Worm (Caenorhabditis elegans) whole organism, young adult: ENCODE measurements around the gene mpk-2.

ENCODE experiments used
- B0261.1 ChIP-seq: sonication (generic microtip); optimal IDR thresholded peaks from 2 replicates; lab custom pipeline; 2016; ENCODE audit warnings: mild to moderate bottlenecking, missing genetic modification characterization, moderate library complexity, missing compliant biosample characterization
- B0336.3 ChIP-seq: fragments of 200-800 bp; sonication (Bioruptor generic); IDR thresholded peaks from 2 replicates; pipeline ENCODE4 v1.3.6; 2022; ENCODE audit warnings: missing genetic modification characterization, missing compliant biosample characterization
- C06A6.2 ChIP-seq: fragments of 200-800 bp; sonication (Bioruptor generic); conservative IDR thresholded peaks from 2 replicates; pipeline ENCODE4 v1.3.6; 2022; ENCODE audit warnings: missing genetic modification characterization, missing compliant biosample characterization
- D2030.7 ChIP-seq: fragments of 200-800 bp; sonication (Bioruptor generic); IDR thresholded peaks from 2 replicates; pipeline ENCODE4 v1.3.6; 2022; ENCODE audit warnings: missing genetic modification reagents, missing genetic modification characterization, missing compliant biosample characterization
- F10E7.11 ChIP-seq: sonication (generic microtip); optimal IDR thresholded peaks from 2 replicates; lab custom pipeline; 2017; ENCODE audit warnings: mild to moderate bottlenecking, missing genetic modification characterization, moderate library complexity, missing compliant biosample characterization
- F22D6.2 ChIP-seq: sonication (generic microtip); optimal IDR thresholded peaks from 2 replicates; lab custom pipeline; 2016; ENCODE audit warnings: mild to moderate bottlenecking, missing genetic modification characterization, missing compliant biosample characterization
- F52B5.7 ChIP-seq: sonication (generic microtip); optimal IDR thresholded peaks from 2 replicates; lab custom pipeline; 2016; ENCODE audit warnings: mild to moderate bottlenecking, missing genetic modification characterization, missing compliant biosample characterization
- F57A8.1 ChIP-seq: fragments of 200-800 bp; sonication (Bioruptor generic); optimal IDR thresholded peaks from 2 replicates; lab custom pipeline; 2018; ENCODE audit warnings: mild to moderate bottlenecking, missing genetic modification characterization, moderate library complexity, missing compliant biosample characterization
- F57C9.4 ChIP-seq: sonication (generic microtip); optimal IDR thresholded peaks from 2 replicates; lab custom pipeline; 2017; ENCODE audit warnings: mild to moderate bottlenecking, missing genetic modification characterization, missing compliant biosample characterization
- Y95B8A.8 ChIP-seq: fragments of 200-800 bp; sonication (Bioruptor generic); IDR thresholded peaks from 2 replicates; pipeline ENCODE4 v1.3.6; 2022; ENCODE audit warnings: missing genetic modification reagents, missing genetic modification characterization, missing compliant biosample characterization
- attf-6 ChIP-seq: fragments of 200-800 bp; sonication (Bioruptor generic); IDR thresholded peaks from 2 replicates; pipeline ENCODE4 v1.3.6; 2022; ENCODE audit warnings: missing genetic modification reagents, missing genetic modification characterization, missing compliant biosample characterization
- bed-1 ChIP-seq: fragments of 200-800 bp; sonication (Bioruptor generic); IDR thresholded peaks from 2 replicates; pipeline ENCODE4 v1.3.6; 2022; ENCODE audit warnings: missing genetic modification reagents, missing genetic modification characterization, missing compliant biosample characterization
- cebp-1 ChIP-seq, 2 experiments: fragments of 200-800 bp in 1 of 2; sonication (Bioruptor generic) in 1 of 2; sonication (generic microtip) in 1 of 2; IDR thresholded peaks in 1 of 2; optimal IDR thresholded peaks in 1 of 2; 2 replicates each; pipeline versions ENCODE4 v1.3.6 to Lab custom; 2017 to 2022; ENCODE audit warnings: missing compliant biosample characterization in 2 of 2, missing genetic modification characterization in 2 of 2, mild to moderate bottlenecking in 1 of 2, missing genetic modification reagents in 1 of 2, moderate library complexity in 1 of 2
- die-1 ChIP-seq: sonication (generic microtip); optimal IDR thresholded peaks from 2 replicates; lab custom pipeline; 2016; ENCODE audit warnings: missing genotype, mild to moderate bottlenecking, missing genetic modification characterization, missing compliant biosample characterization
- ekl-4 ChIP-seq: fragments of 200-800 bp; sonication (Bioruptor generic); IDR thresholded peaks from 2 replicates; pipeline ENCODE4 v1.3.6; 2022; ENCODE audit warnings: missing genetic modification reagents, missing genetic modification characterization, missing compliant biosample characterization
- fkh-3 ChIP-seq: sonication (generic microtip); optimal IDR thresholded peaks from 2 replicates; lab custom pipeline; 2016; ENCODE audit warnings: mild to moderate bottlenecking, missing genetic modification characterization, missing compliant biosample characterization
- him-1 ChIP-seq: sonication (generic microtip); optimal IDR thresholded peaks from 2 replicates; lab custom pipeline; 2016; ENCODE audit warnings: missing genotype, missing genetic modification reagents, missing genetic modification characterization, missing compliant biosample characterization
- hmg-20 ChIP-seq: fragments of 200-800 bp; sonication (Bioruptor generic); IDR thresholded peaks from 2 replicates; pipeline ENCODE4 v1.3.6; 2022; ENCODE audit warnings: missing genetic modification reagents, missing genetic modification characterization, missing compliant biosample characterization
- let-607 ChIP-seq, 2 experiments: fragments of 200-800 bp in 1 of 2; sonication (Bioruptor generic) in 1 of 2; sonication (generic microtip) in 1 of 2; optimal IDR thresholded peaks; 2 replicates each; lab custom pipeline; 2016 to 2018; ENCODE audit warnings: mild to moderate bottlenecking in 2 of 2, missing compliant biosample characterization in 2 of 2, missing genetic modification characterization in 2 of 2, moderate library complexity in 2 of 2, missing genotype in 1 of 2
- lin-40 ChIP-seq: sonication (generic microtip); optimal IDR thresholded peaks from 2 replicates; lab custom pipeline; 2016; ENCODE audit warnings: missing genetic modification characterization, mild to moderate bottlenecking, missing compliant biosample characterization, missing genotype, missing genetic modification reagents
- lsy-27 ChIP-seq: sonication (generic microtip); optimal IDR thresholded peaks from 2 replicates; lab custom pipeline; 2017; ENCODE audit warnings: missing genetic modification characterization, mild to moderate bottlenecking, missing compliant biosample characterization, antibody characterized with exemption, missing genotype, borderline replicate concordance; ENCODE audit not compliant: insufficient read depth
- madf-10 ChIP-seq: sonication (generic microtip); optimal IDR thresholded peaks from 2 replicates; lab custom pipeline; 2016; ENCODE audit warnings: mild to moderate bottlenecking, missing genetic modification characterization, missing compliant biosample characterization
- madf-3 ChIP-seq: fragments of 200-800 bp; sonication (Bioruptor generic); IDR thresholded peaks from 2 replicates; pipeline ENCODE4 v1.3.6; 2022; ENCODE audit warnings: missing genetic modification reagents, missing genetic modification characterization, missing compliant biosample characterization
- madf-8 ChIP-seq: fragments of 200-800 bp; sonication (Bioruptor generic); conservative IDR thresholded peaks from 2 replicates; pipeline ENCODE4 v1.3.6; 2022; ENCODE audit warnings: missing genetic modification reagents, missing genetic modification characterization, missing compliant biosample characterization
- nfyb-1 ChIP-seq: fragments of 200-800 bp; sonication (Bioruptor generic); IDR thresholded peaks from 2 replicates; pipeline ENCODE4 v1.3.6; 2022; ENCODE audit warnings: missing genetic modification reagents, missing genetic modification characterization, missing compliant biosample characterization
- nhr-120 ChIP-seq: fragments of 200-800 bp; sonication (Bioruptor generic); IDR thresholded peaks from 2 replicates; pipeline ENCODE4 v1.3.6; 2022; ENCODE audit warnings: missing genetic modification characterization, missing compliant biosample characterization
- nhr-179 ChIP-seq: sonication (generic microtip); optimal IDR thresholded peaks from 2 replicates; lab custom pipeline; 2016; ENCODE audit warnings: mild to moderate bottlenecking, missing genetic modification characterization, missing compliant biosample characterization
- nhr-27 ChIP-seq: fragments of 200-800 bp; sonication (Bioruptor generic); optimal IDR thresholded peaks from 2 replicates; lab custom pipeline; 2018; ENCODE audit warnings: mild to moderate bottlenecking, missing genetic modification characterization, moderate library complexity, missing compliant biosample characterization
- pbrm-1 ChIP-seq: fragments of 200-800 bp; sonication (Bioruptor generic); IDR thresholded peaks from 2 replicates; pipeline ENCODE4 v1.3.6; 2022; ENCODE audit warnings: missing genetic modification reagents, missing genetic modification characterization, missing compliant biosample characterization
- pha-4 ChIP-seq: fragments of 150-350 bp; sonication (generic microtip); optimal IDR thresholded peaks from 2 replicates; lab custom pipeline; 2014; ENCODE audit warnings: missing biosample characterization, missing genetic modification reagents, missing genetic modification characterization
- rcor-1 ChIP-seq: fragments of 200-800 bp; sonication (Bioruptor generic); IDR thresholded peaks from 2 replicates; pipeline ENCODE4 v1.3.6; 2022; ENCODE audit warnings: missing genetic modification reagents, missing genetic modification characterization, missing compliant biosample characterization
- rec-8 ChIP-seq, 2 experiments: sonication (generic microtip); optimal IDR thresholded peaks; 2 replicates each; lab custom pipeline; 2016; ENCODE audit warnings: mild to moderate bottlenecking in 2 of 2, missing genetic modification characterization in 2 of 2, missing genetic modification reagents in 2 of 2, missing genotype in 2 of 2, missing biosample characterization in 1 of 2, missing compliant biosample characterization in 1 of 2, moderate library complexity in 1 of 2
- repo-1 ChIP-seq: sonication (generic microtip); optimal IDR thresholded peaks from 2 replicates; lab custom pipeline; 2017; ENCODE audit warnings: mild to moderate bottlenecking, missing genetic modification characterization, missing compliant biosample characterization
- snpc-3.4 ChIP-seq: sonication (generic microtip); optimal IDR thresholded peaks from 2 replicates; lab custom pipeline; 2017; ENCODE audit warnings: missing genetic modification characterization, mild to moderate bottlenecking, missing compliant biosample characterization, antibody characterized with exemption, moderate library complexity, missing genotype, missing genetic modification reagents
- unc-62 ChIP-seq: fragments of 150-350 bp; optimal IDR thresholded peaks from 2 replicates; lab custom pipeline; 2014; ENCODE audit warnings: missing biosample characterization, missing genetic modification reagents, missing genetic modification characterization
- xnd-1 ChIP-seq: sonication (generic microtip); optimal IDR thresholded peaks from 2 replicates; lab custom pipeline; 2016; ENCODE audit warnings: missing genotype, missing genetic modification reagents, missing genetic modification characterization, missing compliant biosample characterization
- ztf-22 ChIP-seq: fragments of 200-800 bp; sonication (Bioruptor generic); optimal IDR thresholded peaks from 2 replicates; lab custom pipeline; 2018; ENCODE audit warnings: mild to moderate bottlenecking, missing genetic modification characterization, moderate library complexity, missing compliant biosample characterization
- ztf-28 ChIP-seq: fragments of 200-800 bp; sonication (Bioruptor generic); IDR thresholded peaks from 2 replicates; pipeline ENCODE4 v1.3.6; 2022; ENCODE audit warnings: missing genetic modification reagents, missing genetic modification characterization, missing compliant biosample characterization
- ztf-3 ChIP-seq: fragments of 200-800 bp; sonication (Bioruptor generic); optimal IDR thresholded peaks from 2 replicates; lab custom pipeline; 2018; ENCODE audit warnings: mild to moderate bottlenecking, missing genetic modification characterization, missing compliant biosample characterization
- ztf-6 ChIP-seq: fragments of 200-800 bp; sonication (Bioruptor generic); IDR thresholded peaks from 2 replicates; pipeline ENCODE4 v1.3.6; 2022; ENCODE audit warnings: missing genetic modification reagents, missing genetic modification characterization, missing compliant biosample characterization

mpk-2 gene

DNA sequence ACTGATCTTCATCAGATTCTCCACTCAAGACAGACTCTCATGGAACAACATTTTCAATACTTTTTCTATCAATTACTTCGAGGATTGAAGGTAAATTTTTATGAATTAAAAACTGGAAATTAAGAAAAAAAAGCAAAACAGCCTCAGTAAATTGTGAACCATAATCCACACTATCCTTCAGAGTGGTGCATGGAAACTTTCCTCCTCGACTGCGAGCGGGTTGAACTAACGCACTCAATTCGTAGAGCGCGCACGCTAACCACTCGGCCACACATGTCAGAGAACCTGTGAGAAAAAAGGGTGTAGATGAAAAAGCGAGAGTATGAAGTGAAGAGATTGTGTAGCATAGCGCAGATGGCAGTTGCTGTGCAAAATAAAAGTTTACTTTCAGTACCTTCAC, 1.1 kb downstream of the mpk-2 start (continued):
- TF ChIP-seq let-607 (tag; optimal IDR thresholded peaks at IDR 0.05; lab: Kevin White, UChicago), result peak; percentile 34 to 68
- TF ChIP-seq ztf-22 (GFP tag; lab: Kevin White, UChicago), result no peak
- no peak for TF ChIP-seq ztf-28
- TF ChIP-seq Y95B8A.8, result no peak
- peak; percentile 87; the same call in 1 of the 2 replicates for TF ChIP-seq bed-1 (GFP tag; lab: Robert Waterston, UW)
- TF ChIP-seq madf-10 (tag; lab: Kevin White, UChicago), result peak; percentile 83
- TF ChIP-seq nfyb-1 (GFP tag; lab: Robert Waterston, UW), result peak; percentile 93
- peak; percentile 98 for TF ChIP-seq him-1 (tag; lab: Kevin White, UChicago)
- no peak for TF ChIP-seq ztf-3 (GFP tag; lab: Kevin White, UChicago)
- TF ChIP-seq F57C9.4 (tag; lab: Kevin White, UChicago), result peak; percentile 82
- TF ChIP-seq snpc-3.4, result peak; percentile 90
- no peak for TF ChIP-seq unc-62
- TF ChIP-seq repo-1, result peak; percentile 79
- TF ChIP-seq die-1 (tag; lab: Kevin White, UChicago), result peak; percentile 95
- peak; percentile 24; the same call in 1 of the 2 replicates for TF ChIP-seq madf-8 (GFP tag; lab: Robert Waterston, UW)
- TF ChIP-seq F22D6.2, result peak; percentile 54
- TF ChIP-seq cebp-1 (GFP tag; IDR thresholded peaks at IDR 0.05; lab: Robert Waterston, UW), result no peak
- TF ChIP-seq cebp-1 (tag; optimal IDR thresholded peaks at IDR 0.05; lab: Kevin White, UChicago), result no peak
- peak; percentile 81; the same call in 1 of the 2 replicates for TF ChIP-seq madf-3 (GFP tag; lab: Robert Waterston, UW)
- peak; percentile 91 to 94 for TF ChIP-seq rec-8 (tag; optimal IDR thresholded peaks at IDR 0.05; lab: Kevin White, UChicago)
- TF ChIP-seq lin-40 (tag; lab: Kevin White, UChicago), result peak; percentile 78
- peak; percentile 75 for TF ChIP-seq nhr-179 (tag; lab: Kevin White, UChicago)
- TF ChIP-seq B0261.1 (tag; lab: Kevin White, UChicago), result peak; percentile 97
- peak; percentile 73 for TF ChIP-seq F57A8.1 (GFP tag; lab: Kevin White, UChicago)
- peak; percentile 13 for TF ChIP-seq xnd-1 (tag; lab: Kevin White, UChicago)
- TF ChIP-seq C06A6.2 (GFP tag; lab: Robert Waterston, UW), result 0 out of 2 replicates have a peak, but pooled peaks have one; percentile 56
- peak; percentile 89 for TF ChIP-seq ekl-4 (GFP tag; lab: Robert Waterston, UW)
- peak; percentile 79 for TF ChIP-seq F10E7.11
- peak; percentile 85 for TF ChIP-seq pbrm-1 (GFP tag; lab: Robert Waterston, UW)
- TF ChIP-seq hmg-20 (GFP tag; lab: Robert Waterston, UW), result peak; percentile 64
- TF ChIP-seq ztf-6 (GFP tag; lab: Robert Waterston, UW), result 0 out of 2 replicates have a peak, but pooled peaks have one; percentile 51
- TF ChIP-seq nhr-120 (GFP tag; lab: Robert Waterston, UW), result 0 out of 2 replicates have a peak, but pooled peaks have one; percentile 82
- peak; percentile 82 for TF ChIP-seq F52B5.7 (tag; lab: Kevin White, UChicago)
- peak; percentile 85 for TF ChIP-seq fkh-3 (tag; lab: Kevin White, UChicago)
- peak; percentile 58 for TF ChIP-seq nhr-27 (tag; lab: Kevin White, UChicago)
- TF ChIP-seq attf-6, result peak; percentile 71
- TF ChIP-seq rcor-1 (GFP tag; lab: Robert Waterston, UW), result peak; percentile 82
- peak; percentile 60 for TF ChIP-seq lsy-27 (tag; lab: Kevin White, UChicago)
- TF ChIP-seq pha-4 (tag; lab: Kevin White, UChicago), result no peak
- peak; percentile 80 for TF ChIP-seq D2030.7 (GFP tag; lab: Robert Waterston, UW)
- peak; percentile 86 for TF ChIP-seq B0336.3
